Fruit fly (Drosophila melanogaster): ENCODE results near the gene CG8369.

- TF ChIP-seq CG3919 (GFP tag; optimal IDR thresholded peaks at IDR 0.05) (no peak), CG6854 (GFP tag; optimal IDR thresholded peaks at IDR 0.05) (no peak), lz (GFP tag; optimal IDR thresholded peaks at IDR 0.05) (no peak), svp (GFP tag) (peak; percentile 98)
These were observed at the start of gene CG8369 for dm6 chr3R:8821623-8822022.

Measured in whole organism, prepupa.